In genomic region chrV:12827219-12827618, ce11 we compare ENCODE assay signal across 2 worm cellular contexts.
TF ChIP-seq lines count a peak whose summit lies in the region.

ugt-15 (plus strand) TSS chrV:12827519.

TF ChIP-seq in whole organism, L3 larva, 47 proteins besides CTCF, POLR2A, EP300 and RAD21:
- TF ChIP-seq nhr-25 (tag; optimal IDR thresholded peaks at IDR 0.05; lab: Kevin White, UChicago) (no peak), nhr-76 (tag; optimal IDR thresholded peaks at IDR 0.05; lab: Kevin White, UChicago) (no peak), unc-39 (tag; optimal IDR thresholded peaks at IDR 0.05; lab: Kevin White, UChicago) (no peak), fkh-10 (GFP tag; optimal IDR thresholded peaks at IDR 0.05; lab: Kevin White, UChicago) (no peak), elt-2 (tag; optimal IDR thresholded peaks at IDR 0.05; lab: Kevin White, UChicago) (peak; percentile 13), nhr-11 (tag; optimal IDR thresholded peaks at IDR 0.05; lab: Kevin White, UChicago) (no peak), pqm-1 (tag; optimal IDR thresholded peaks at IDR 0.05; lab: Kevin White, UChicago) (peak; percentile 22), ztf-4 (tag; optimal IDR thresholded peaks at IDR 0.05; lab: Kevin White, UChicago) (no peak), R02D3.7 (tag; optimal IDR thresholded peaks at IDR 0.05; lab: Kevin White, UChicago) (no peak), fos-1 (tag; optimal IDR thresholded peaks at IDR 0.05; lab: Kevin White, UChicago) (no peak), lsy-12 (tag; optimal IDR thresholded peaks at IDR 0.05; lab: Kevin White, UChicago) (no peak), nhr-237 (tag; optimal IDR thresholded peaks at IDR 0.05; lab: Kevin White, UChicago) (no peak)

TF ChIP-seq in whole organism, young adult, 124 proteins besides CTCF, POLR2A, EP300 and RAD21:
- TF ChIP-seq nhr-80 (tag; optimal IDR thresholded peaks at IDR 0.05; lab: Kevin White, UChicago) (peak; percentile 18), lsl-1 (GFP tag; optimal IDR thresholded peaks at IDR 0.05; lab: Kevin White, UChicago) (no peak)
TF ChIP-seq in whole organism, young adult: peak in this region for 1.
